Fruit fly (Drosophila melanogaster) whole organism, embryonic: ENCODE measurements around the gene Zw.

Experiments used
- Bteb2 ChIP-seq: fragments of 200-800 bp; sonication (Bioruptor generic); optimal IDR thresholded peaks from 2 replicates; lab custom pipeline; 2016; ENCODE audit warnings: missing biosample characterization, missing genetic modification characterization
- CG10462 ChIP-seq: fragments of 200-800 bp; sonication (Bioruptor generic); optimal IDR thresholded peaks from 2 replicates; lab custom pipeline; 2016; ENCODE audit warnings: missing biosample characterization, missing genetic modification characterization
- CG11695 ChIP-seq: fragments of 200-800 bp; sonication (Bioruptor generic); IDR thresholded peaks from 3 replicates; pipeline ENCODE4 v1.3.6; 2022; ENCODE audit warnings: missing biosample characterization, missing genetic modification characterization
- CG1233 ChIP-seq: fragments of 200-800 bp; sonication (Bioruptor generic); optimal IDR thresholded peaks from 4 replicates; lab custom pipeline; 2018; ENCODE audit warnings: missing biosample characterization, mild to moderate bottlenecking, missing genetic modification characterization
- CG12391 ChIP-seq: fragments of 200-800 bp; sonication (Bioruptor generic); optimal IDR thresholded peaks from 3 replicates; lab custom pipeline; 2018; ENCODE audit warnings: missing biosample characterization, mild to moderate bottlenecking, missing genetic modification characterization, moderate library complexity
- CG13424 ChIP-seq: fragments of 200-800 bp; sonication (Bioruptor generic); optimal IDR thresholded peaks from 2 replicates; lab custom pipeline; 2019; ENCODE audit warnings: missing biosample characterization, mild to moderate bottlenecking, missing genetic modification characterization, moderate library complexity
- CG13775 ChIP-seq: fragments of 200-800 bp; sonication (Bioruptor generic); optimal IDR thresholded peaks from 3 replicates; lab custom pipeline; 2017; ENCODE audit warnings: missing biosample characterization, mild to moderate bottlenecking, missing genetic modification characterization
- CG13894 ChIP-seq: fragments of 200-800 bp; sonication (Bioruptor generic); optimal IDR thresholded peaks from 3 replicates; lab custom pipeline; 2018; ENCODE audit warnings: missing biosample characterization, mild to moderate bottlenecking, missing genetic modification characterization, moderate library complexity
- CG14050 ChIP-seq: fragments of 200-800 bp; sonication (Bioruptor generic); IDR thresholded peaks from 3 replicates; pipeline ENCODE4 v1.3.6; 2022; ENCODE audit warnings: missing biosample characterization, missing genetic modification characterization
- CG1603 ChIP-seq: fragments of 200-800 bp; sonication (Bioruptor generic); optimal IDR thresholded peaks from 2 replicates; lab custom pipeline; 2019; ENCODE audit warnings: missing biosample characterization, mild to moderate bottlenecking, missing genetic modification characterization, moderate library complexity
- CG16863 ChIP-seq: fragments of 200-800 bp; sonication (Bioruptor generic); optimal IDR thresholded peaks from 3 replicates; lab custom pipeline; 2016; ENCODE audit warnings: missing biosample characterization, missing genetic modification characterization
- CG2129 ChIP-seq: fragments of 200-800 bp; sonication (Bioruptor generic); IDR thresholded peaks from 2 replicates; pipeline ENCODE4 v1.3.6; 2022; ENCODE audit warnings: missing biosample characterization, missing genetic modification characterization; ENCODE audit not compliant: partially characterized antibody
- CG2202 ChIP-seq: fragments of 200-800 bp; sonication (Bioruptor generic); optimal IDR thresholded peaks from 2 replicates; lab custom pipeline; 2018; ENCODE audit warnings: missing biosample characterization, mild to moderate bottlenecking, missing genetic modification characterization
- CG2712 ChIP-seq: fragments of 200-800 bp; optimal IDR thresholded peaks from 3 replicates; lab custom pipeline; 2019; ENCODE audit warnings: missing biosample characterization, mild to moderate bottlenecking, missing genetic modification characterization, moderate library complexity
- CG31224 ChIP-seq: fragments of 200-800 bp; sonication (Bioruptor generic); IDR thresholded peaks from 2 replicates; pipeline ENCODE4 v1.3.6; 2022; ENCODE audit warnings: missing biosample characterization, missing genetic modification characterization
- CG32532 ChIP-seq: fragments of 200-800 bp; sonication (Bioruptor generic); IDR thresholded peaks from 2 replicates; pipeline ENCODE4 v1.3.6; 2022; ENCODE audit warnings: missing biosample characterization, missing genetic modification characterization
- CG3995 ChIP-seq: fragments of 200-800 bp; sonication (Bioruptor generic); optimal IDR thresholded peaks from 3 replicates; lab custom pipeline; 2016; ENCODE audit warnings: missing biosample characterization, missing genetic modification characterization
- CG4617 ChIP-seq: fragments of 200-800 bp; sonication (Bioruptor generic); optimal IDR thresholded peaks from 3 replicates; lab custom pipeline; 2016; ENCODE audit warnings: missing biosample characterization, missing genetic modification characterization, borderline replicate concordance
- CG4707 ChIP-seq: fragments of 200-800 bp; sonication (Bioruptor generic); optimal IDR thresholded peaks from 2 replicates; lab custom pipeline; 2018; ENCODE audit warnings: missing biosample characterization, mild to moderate bottlenecking, missing genetic modification characterization, moderate library complexity
- CG4854 ChIP-seq: fragments of 200-800 bp; sonication (Bioruptor generic); optimal IDR thresholded peaks from 2 replicates; lab custom pipeline; 2016; ENCODE audit warnings: missing biosample characterization, missing genetic modification characterization, inconsistent platforms
- CG5180 ChIP-seq: fragments of 200-800 bp; sonication (Bioruptor generic); optimal IDR thresholded peaks from 3 replicates; lab custom pipeline; 2017; ENCODE audit warnings: missing biosample characterization, missing genetic modification characterization, mild to moderate bottlenecking, moderate library complexity, missing genetic modification reagents
- CG6272 ChIP-seq: fragments of 200-800 bp; sonication (Bioruptor generic); IDR thresholded peaks from 2 replicates; pipeline ENCODE4 v1.3.6; 2022; ENCODE audit warnings: missing biosample characterization, missing genetic modification characterization
- CG6683 ChIP-seq: fragments of 200-800 bp; sonication (Bioruptor generic); optimal IDR thresholded peaks from 2 replicates; lab custom pipeline; 2017; ENCODE audit warnings: missing biosample characterization, mild to moderate bottlenecking, missing genetic modification characterization, missing genetic modification reagents
- CG7928 ChIP-seq: fragments of 200-800 bp; sonication (Bioruptor generic); optimal IDR thresholded peaks from 2 replicates; lab custom pipeline; 2017; ENCODE audit warnings: missing biosample characterization, mild to moderate bottlenecking, missing genetic modification characterization
- CoRest ChIP-seq: fragments of 200-800 bp; sonication (Bioruptor generic); optimal IDR thresholded peaks from 3 replicates; lab custom pipeline; 2018; ENCODE audit warnings: missing biosample characterization, mild to moderate bottlenecking, missing genetic modification characterization, moderate library complexity
- Dip2 ChIP-seq: fragments of 200-800 bp; sonication (Bioruptor generic); IDR thresholded peaks from 2 replicates; pipeline ENCODE4 v1.3.6; 2022; ENCODE audit warnings: missing biosample characterization, missing genetic modification characterization
- Dip3 ChIP-seq: fragments of 200-800 bp; sonication (Bioruptor generic); optimal IDR thresholded peaks from 3 replicates; lab custom pipeline; 2016; ENCODE audit warnings: missing biosample characterization, missing genetic modification characterization
- Fer2 ChIP-seq: fragments of 200-800 bp; sonication (Bioruptor generic); optimal IDR thresholded peaks from 2 replicates; lab custom pipeline; 2018; ENCODE audit warnings: missing biosample characterization, mild to moderate bottlenecking, missing genetic modification characterization, moderate library complexity
- H2.0 ChIP-seq: fragments of 200-800 bp; sonication (Bioruptor generic); IDR thresholded peaks from 2 replicates; pipeline ENCODE4 v1.3.6; 2022; ENCODE audit warnings: missing biosample characterization, missing genetic modification characterization
- Lim3 ChIP-seq: fragments of 200-800 bp; sonication (Bioruptor generic); IDR thresholded peaks from 2 replicates; pipeline ENCODE4 v1.3.6; 2022; ENCODE audit warnings: missing biosample characterization, missing genetic modification characterization
- Meics ChIP-seq: fragments of 200-800 bp; sonication (Bioruptor generic); optimal IDR thresholded peaks from 2 replicates; lab custom pipeline; 2017; ENCODE audit warnings: missing biosample characterization, mild to moderate bottlenecking, missing genetic modification characterization
- NK7.1 ChIP-seq: fragments of 200-800 bp; sonication (Bioruptor generic); optimal IDR thresholded peaks from 3 replicates; lab custom pipeline; 2016; ENCODE audit warnings: missing biosample characterization, missing genetic modification characterization
- Vsx1 ChIP-seq: fragments of 200-800 bp; sonication (Bioruptor generic); optimal IDR thresholded peaks from 2 replicates; lab custom pipeline; 2017; ENCODE audit warnings: missing biosample characterization, mild to moderate bottlenecking, missing genetic modification characterization, missing genetic modification reagents
- ac ChIP-seq: fragments of 200-800 bp; sonication (Bioruptor generic); optimal IDR thresholded peaks from 3 replicates; lab custom pipeline; 2017; ENCODE audit warnings: missing biosample characterization, mild to moderate bottlenecking, missing genetic modification characterization
- ap ChIP-seq: fragments of 200-800 bp; sonication (Bioruptor generic); IDR thresholded peaks from 2 replicates; pipeline ENCODE4 v1.3.6; 2022; ENCODE audit warnings: missing biosample characterization, missing genetic modification characterization
- cas ChIP-seq: fragments of 200-800 bp; sonication (Bioruptor generic); IDR thresholded peaks from 2 replicates; pipeline ENCODE4 v1.3.6; 2022; ENCODE audit warnings: missing biosample characterization, missing genetic modification characterization
- chn ChIP-seq: fragments of 200-800 bp; sonication (Bioruptor generic); optimal IDR thresholded peaks from 2 replicates; lab custom pipeline; 2016; ENCODE audit warnings: missing biosample characterization, missing genetic modification characterization
- crc ChIP-seq: fragments of 200-800 bp; sonication (Bioruptor generic); optimal IDR thresholded peaks from 2 replicates; lab custom pipeline; 2016; ENCODE audit warnings: missing biosample characterization, missing genetic modification characterization
- dimm ChIP-seq: fragments of 200-800 bp; sonication (Bioruptor generic); IDR thresholded peaks from 2 replicates; pipeline ENCODE4 v1.3.6; 2022; ENCODE audit warnings: missing biosample characterization, missing genetic modification characterization
- eve ChIP-seq, 2 experiments: fragments of >200 bp; optimal IDR thresholded peaks; 2 replicates each; lab custom pipeline; 2017; ENCODE audit warnings: missing biosample characterization in 2 of 2, missing genetic modification characterization in 2 of 2
- gcm ChIP-seq: fragments of 200-800 bp; sonication (Bioruptor generic); optimal IDR thresholded peaks from 2 replicates; lab custom pipeline; 2019; ENCODE audit warnings: missing biosample characterization, mild to moderate bottlenecking, missing genetic modification characterization, moderate library complexity
- gro ChIP-seq: fragments of 200-800 bp; sonication (Bioruptor generic); optimal IDR thresholded peaks from 2 replicates; lab custom pipeline; 2016; ENCODE audit warnings: missing biosample characterization, missing genetic modification characterization
- her ChIP-seq: fragments of 200-800 bp; sonication (Bioruptor generic); optimal IDR thresholded peaks from 2 replicates; lab custom pipeline; 2016; ENCODE audit warnings: missing biosample characterization, missing genetic modification characterization
- luna ChIP-seq: fragments of 200-800 bp; sonication (Bioruptor generic); optimal IDR thresholded peaks from 2 replicates; lab custom pipeline; 2016; ENCODE audit warnings: missing biosample characterization, missing genetic modification characterization
- mirr ChIP-seq: fragments of 200-800 bp; sonication (Bioruptor generic); optimal IDR thresholded peaks from 3 replicates; lab custom pipeline; 2018; ENCODE audit warnings: missing biosample characterization, mild to moderate bottlenecking, missing genetic modification characterization
- pita ChIP-seq: fragments of 200-800 bp; sonication (Bioruptor generic); optimal IDR thresholded peaks from 2 replicates; lab custom pipeline; 2017; ENCODE audit warnings: missing biosample characterization, mild to moderate bottlenecking, missing genetic modification characterization
- repo ChIP-seq: fragments of 200-800 bp; sonication (Bioruptor generic); optimal IDR thresholded peaks from 2 replicates; lab custom pipeline; 2016; ENCODE audit warnings: missing biosample characterization, missing genetic modification characterization
- row ChIP-seq: fragments of 200-800 bp; sonication (Bioruptor generic); IDR thresholded peaks from 3 replicates; pipeline ENCODE4 v1.3.6; 2022; ENCODE audit warnings: missing biosample characterization, missing genetic modification characterization
- sisA ChIP-seq: fragments of 200-800 bp; sonication (Bioruptor generic); IDR thresholded peaks from 2 replicates; pipeline ENCODE4 v1.3.6; 2022; ENCODE audit warnings: missing biosample characterization, missing genetic modification characterization
- zen ChIP-seq: fragments of 200-800 bp; sonication (Bioruptor generic); optimal IDR thresholded peaks from 3 replicates; lab custom pipeline; 2018; ENCODE audit warnings: missing biosample characterization, mild to moderate bottlenecking, missing genetic modification characterization, moderate library complexity
- zen2 ChIP-seq: fragments of 200-800 bp; sonication (Bioruptor generic); IDR thresholded peaks from 3 replicates; pipeline ENCODE4 v1.3.6; 2022; ENCODE audit warnings: missing biosample characterization, missing genetic modification characterization; ENCODE audit not compliant: partially characterized antibody

Zw gene

dm6 chrX:19694792-19695558, 27.9 kb downstream of the Zw start, which contains the start of gene CG14229 (continued):
- no peak for TF ChIP-seq CG6683 (GFP tag; lab: Kevin White, UChicago)
- no peak for TF ChIP-seq CG2129 (GFP tag; lab: Robert Waterston, UW)
- TF ChIP-seq CG2202 (tag; lab: Kevin White, UChicago), result no peak
- no peak for TF ChIP-seq mirr (GFP tag; lab: Kevin White, UChicago)
- TF ChIP-seq CG1603 (tag; lab: Kevin White, UChicago), result peak; percentile 9
- peak; percentile 44 for TF ChIP-seq sisA (GFP tag; lab: Robert Waterston, UW)
- peak; percentile 8 for TF ChIP-seq Meics
- no peak for TF ChIP-seq CG16863 (GFP tag; lab: Kevin White, UChicago)
- peak; percentile 53; the same call in 1 of the 3 replicates for TF ChIP-seq CG11695 (GFP tag; lab: Robert Waterston, UW)
- TF ChIP-seq CG10462 (GFP tag; lab: Kevin White, UChicago), result no peak
- TF ChIP-seq Lim3 (GFP tag; lab: Robert Waterston, UW), result no peak
- no peak for TF ChIP-seq zen (tag; lab: Kevin White, UChicago)
- TF ChIP-seq gcm, result no peak
- TF ChIP-seq CG12391 (tag; lab: Kevin White, UChicago), result no peak
- no peak for TF ChIP-seq chn
- no peak for TF ChIP-seq CG4617 (GFP tag; lab: Kevin White, UChicago)
- no peak for TF ChIP-seq H2.0 (GFP tag; lab: Robert Waterston, UW)
- no peak for TF ChIP-seq CG4854 (GFP tag; lab: Kevin White, UChicago)
- TF ChIP-seq CG14050 (GFP tag; lab: Robert Waterston, UW), result peak; percentile 13; the same call in 1 of the 3 replicates
- no peak for TF ChIP-seq dimm (GFP tag; lab: Robert Waterston, UW)
- TF ChIP-seq NK7.1 (GFP tag; lab: Kevin White, UChicago), result no peak
- TF ChIP-seq Fer2, result no peak
- TF ChIP-seq Bteb2 (GFP tag; lab: Kevin White, UChicago), result no peak
- no peak for TF ChIP-seq eve (GFP tag; optimal IDR thresholded peaks at IDR 0.05; lab: Kevin White, UChicago)
- TF ChIP-seq luna (GFP tag; lab: Kevin White, UChicago), result no peak
- peak; percentile 57 for TF ChIP-seq row (GFP tag; lab: Robert Waterston, UW)
- TF ChIP-seq CG13775 (GFP tag; lab: Kevin White, UChicago), result peak; percentile 3
- TF ChIP-seq CG7928 (GFP tag; lab: Kevin White, UChicago), result no peak
- TF ChIP-seq CG2712, result peak; percentile 8

- TF ChIP-seq CG32532, result peak; percentile 36; the same call in 1 of the 2 replicates
- no peak for TF ChIP-seq CoRest (tag; lab: Kevin White, UChicago)
- no peak for TF ChIP-seq CG13424 (tag; lab: Kevin White, UChicago)
- no peak for TF ChIP-seq CG1233 (GFP tag; lab: Kevin White, UChicago)
- no peak for TF ChIP-seq Dip3 (GFP tag; lab: Kevin White, UChicago)
- TF ChIP-seq Dip2 (GFP tag; lab: Robert Waterston, UW), result no peak
- no peak for TF ChIP-seq her (GFP tag; lab: Kevin White, UChicago)
- TF ChIP-seq CG5180 (GFP tag; lab: Kevin White, UChicago), result no peak
- TF ChIP-seq CG13894 (tag; lab: Kevin White, UChicago), result peak; percentile 61
- TF ChIP-seq crc (GFP tag; lab: Kevin White, UChicago), result no peak
- TF ChIP-seq CG4707 (GFP tag; lab: Kevin White, UChicago), result no peak
- TF ChIP-seq zen2 (GFP tag; lab: Robert Waterston, UW), result no peak
- no peak for TF ChIP-seq repo (GFP tag; lab: Kevin White, UChicago)
- no peak for TF ChIP-seq CG6272 (GFP tag; lab: Robert Waterston, UW)
- no peak for TF ChIP-seq ac
- TF ChIP-seq pita (GFP tag; lab: Kevin White, UChicago), result no peak
- TF ChIP-seq Vsx1 (GFP tag; lab: Kevin White, UChicago), result no peak
- peak; percentile 92 for TF ChIP-seq CG3995 (GFP tag; lab: Kevin White, UChicago)
- TF ChIP-seq CG31224 (GFP tag; lab: Robert Waterston, UW), result no peak
- no peak for TF ChIP-seq cas
- TF ChIP-seq gro, result no peak
- no peak for TF ChIP-seq ap (GFP tag; lab: Robert Waterston, UW)
Measured at dm6 chrX:19696845-19697244, 29.8 kb downstream of the Zw start, which contains the start of gene Cdc42. Gene Cdc42, plus strand, starts transcription at chrX:19697091.
